Worm (Caenorhabditis elegans) whole organism, L2 larva: Measurements from ENCODE around the gene gpdh-2.

Experiments used
- blmp-1 ChIP-seq: sonication (generic microtip); optimal IDR thresholded peaks from 2 replicates; lab custom pipeline; 2017; ENCODE audit warnings: missing genetic modification characterization, mild to moderate bottlenecking, missing compliant biosample characterization, antibody characterized with exemption, moderate library complexity; ENCODE audit not compliant: insufficient read depth
- snpc-4 ChIP-seq: fragments of 150-350 bp; optimal IDR thresholded peaks from 2 replicates; lab custom pipeline; 2014; ENCODE audit warnings: missing biosample characterization, missing genetic modification characterization

ce11 chrIII:9824330-9824934, 34.6 kb downstream of the gpdh-2 start, which contains the start of gene lin-52:
- TF ChIP-seq snpc-4 (tag; lab: Kevin White, UChicago) (no peak), blmp-1 (tag; lab: Kevin White, UChicago) (no peak)
